Worm (Caenorhabditis elegans): Measurements from ENCODE around the gene sre-19.

ce11 chrIV:12202000-12202399, 36.8 kb downstream of the sre-19 start:
- no peak for TF ChIP-seq nhr-6 (tag; optimal IDR thresholded peaks at IDR 0.05)
- no peak for TF ChIP-seq nhr-25 (tag; optimal IDR thresholded peaks at IDR 0.05; ENCODE audit: borderline replicate concordance, insufficient read depth)
- no peak for TF ChIP-seq ztf-11 (tag; optimal IDR thresholded peaks at IDR 0.05)
- TF ChIP-seq ceh-62 (tag; optimal IDR thresholded peaks at IDR 0.05): no peak
- TF ChIP-seq nhr-237 (tag; optimal IDR thresholded peaks at IDR 0.05): no peak
- no peak for TF ChIP-seq pha-4 (GFP tag; IDR thresholded peaks at IDR 0.05)
- TF ChIP-seq pha-4 (tag; optimal IDR thresholded peaks at IDR 0.05): no peak
- no peak for TF ChIP-seq ama-1 (optimal IDR thresholded peaks at IDR 0.05)
- no peak for TF ChIP-seq zfp-2 (tag; optimal IDR thresholded peaks at IDR 0.05)
- no peak for TF ChIP-seq R02D3.7 (tag; optimal IDR thresholded peaks at IDR 0.05)
